Fruit fly (Drosophila melanogaster): ENCODE measurements around the gene MCU.

DNA sequence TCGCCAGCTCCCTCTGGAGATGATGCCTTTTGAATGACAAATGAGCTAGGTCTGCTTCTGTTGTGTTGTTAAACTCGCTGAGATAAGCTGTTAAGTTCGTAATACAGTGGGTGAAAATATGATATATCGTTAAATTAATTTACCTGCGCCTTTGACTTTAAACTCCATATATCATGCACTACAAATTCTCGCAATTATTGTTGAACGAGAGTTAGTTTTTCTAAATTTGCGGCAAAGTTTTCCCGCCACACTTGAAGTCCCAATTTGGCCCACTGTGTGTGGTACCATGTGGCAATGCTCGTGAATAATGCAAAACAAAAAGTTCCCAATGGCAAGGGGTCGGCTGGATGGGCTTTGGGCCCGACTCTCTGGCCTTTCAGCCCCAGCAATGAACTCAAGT is 26.2 kb downstream of the MCU start:
- TF ChIP-seq Hr39 (GFP tag; optimal IDR thresholded peaks at IDR 0.05), result peak; percentile 71
- TF ChIP-seq eg (GFP tag; IDR thresholded peaks at IDR 0.05), result peak; percentile 76
- TF ChIP-seq pdm3 (GFP tag; optimal IDR thresholded peaks at IDR 0.05), result peak; percentile 79
- peak; percentile 70 for TF ChIP-seq CG31627 (GFP tag; optimal IDR thresholded peaks at IDR 0.05)
- TF ChIP-seq CG16779 (tag; optimal IDR thresholded peaks at IDR 0.05), result no peak
- TF ChIP-seq Gug (GFP tag; IDR thresholded peaks at IDR 0.05), result peak; percentile 60
- no peak for TF ChIP-seq fd85E (GFP tag; optimal IDR thresholded peaks at IDR 0.05)
- TF ChIP-seq Eip93F (GFP tag; optimal IDR thresholded peaks at IDR 0.05), result no peak
- TF ChIP-seq CG11762 (GFP tag; optimal IDR thresholded peaks at IDR 0.05; ENCODE audit: insufficient read depth), result peak; percentile 43
- TF ChIP-seq CG8319 (GFP tag; optimal IDR thresholded peaks at IDR 0.05), result peak; percentile 51
- peak; percentile 49 for TF ChIP-seq CG6808 (GFP tag; optimal IDR thresholded peaks at IDR 0.05)
